Fruit fly (Drosophila melanogaster) Kc167 (cell line): ENCODE data around the gene nerfin-1.

Experiments used
- Sin3A ChIP-seq: fragments of >200 bp; optimal IDR thresholded peaks from 2 replicates; lab custom pipeline; 2018; ENCODE audit warnings: missing external identifiers
- h ChIP-seq: fragments of >200 bp; optimal IDR thresholded peaks from 3 replicates; lab custom pipeline; 2018; ENCODE audit warnings: missing external identifiers
- psq ChIP-seq: fragments of >200 bp; optimal IDR thresholded peaks from 2 replicates; lab custom pipeline; 2017; ENCODE audit warnings: missing external identifiers
- ttk ChIP-seq: sonication (Bioruptor generic); optimal IDR thresholded peaks from 2 replicates; lab custom pipeline; 2017; ENCODE audit warnings: missing external identifiers

DNA sequence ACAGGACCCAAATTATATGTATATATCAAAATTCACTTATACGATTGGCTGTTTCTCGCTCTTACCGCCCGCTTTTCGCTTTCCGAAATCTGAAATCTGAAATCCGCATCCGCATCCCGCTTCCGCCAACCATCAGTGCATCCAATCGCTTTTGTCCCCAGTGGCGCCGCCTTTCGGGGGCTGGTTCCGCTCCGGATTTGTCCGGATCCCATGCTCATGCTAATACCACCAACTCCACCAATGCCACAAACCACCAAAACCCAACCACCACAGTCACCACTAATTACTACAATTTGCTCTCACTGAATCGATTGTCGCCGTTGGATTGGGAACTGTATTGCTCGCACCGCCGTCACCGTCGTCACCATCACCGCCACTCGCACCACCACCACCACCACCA is 40.1 kb upstream of the nerfin-1 start:
- TF ChIP-seq ttk (lab: Kevin White, UChicago) (no peak), h (no peak), psq (lab: Kevin White, UChicago) (no peak), Sin3A (no peak)
